Worm (Caenorhabditis elegans): ENCODE results near the gene nhr-94.

Gene nhr-94

DNA sequence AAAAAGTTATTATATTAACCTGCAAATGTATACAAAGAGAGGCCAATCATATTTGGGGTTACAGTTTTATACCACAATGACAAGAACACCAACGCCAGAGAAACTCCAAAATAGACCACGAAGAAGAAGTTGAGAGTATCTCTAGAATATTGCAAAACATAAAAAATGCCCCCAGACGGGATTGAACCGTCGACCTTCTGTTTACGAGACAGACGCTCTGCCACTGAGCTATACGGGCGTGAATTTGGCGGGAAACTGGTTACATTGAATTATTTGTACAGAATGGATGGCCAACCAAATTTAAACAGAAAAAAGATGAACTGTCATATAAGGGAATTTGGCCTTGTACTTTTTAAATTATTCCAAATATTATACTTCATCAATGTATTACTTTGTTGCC lies 44.4 kb upstream of the nhr-94 start (continued):
- TF ChIP-seq fkh-10 (GFP tag; optimal IDR thresholded peaks at IDR 0.05) = no peak
- peak; percentile 60 for TF ChIP-seq hlh-11 (tag; optimal IDR thresholded peaks at IDR 0.05)
- TF ChIP-seq mdl-1 (tag; optimal IDR thresholded peaks at IDR 0.05) = no peak
- TF ChIP-seq nhr-77 (tag; optimal IDR thresholded peaks at IDR 0.05) = no peak
- TF ChIP-seq zfp-3 (GFP tag; conservative IDR thresholded peaks at IDR 0.05) = no peak
- peak; percentile 60; the same call in 1 of the 2 replicates for TF ChIP-seq egl-43 (GFP tag; IDR thresholded peaks at IDR 0.05)
- no peak for TF ChIP-seq lin-15B (tag; optimal IDR thresholded peaks at IDR 0.05)
- no peak for TF ChIP-seq ceh-20 (GFP tag; IDR thresholded peaks at IDR 0.05)
- peak; percentile 77 for TF ChIP-seq T26A8.4 (GFP tag; IDR thresholded peaks at IDR 0.05)
- no peak for TF ChIP-seq nhr-41 (GFP tag; IDR thresholded peaks at IDR 0.05)
- TF ChIP-seq hlh-30 (tag; optimal IDR thresholded peaks at IDR 0.05; ENCODE audit: insufficient read depth) = peak; percentile 64
- TF ChIP-seq unc-39 (tag; optimal IDR thresholded peaks at IDR 0.05) = no peak
- TF ChIP-seq daf-12 (tag; optimal IDR thresholded peaks at IDR 0.05) = no peak
- no peak for TF ChIP-seq F37D6.2 (tag; optimal IDR thresholded peaks at IDR 0.05)
- TF ChIP-seq spr-3 (GFP tag; optimal IDR thresholded peaks at IDR 0.05) = peak; percentile 1
- TF ChIP-seq ztf-7 (tag; optimal IDR thresholded peaks at IDR 0.05) = peak; percentile 35
- peak; percentile 26; the same call in 1 of the 2 replicates for TF ChIP-seq lin-38 (GFP tag; IDR thresholded peaks at IDR 0.05)
- TF ChIP-seq ceh-32 (tag; optimal IDR thresholded peaks at IDR 0.05; ENCODE audit: poor library complexity) = no peak
- TF ChIP-seq daf-8 (GFP tag; IDR thresholded peaks at IDR 0.05) = no peak

DNA sequence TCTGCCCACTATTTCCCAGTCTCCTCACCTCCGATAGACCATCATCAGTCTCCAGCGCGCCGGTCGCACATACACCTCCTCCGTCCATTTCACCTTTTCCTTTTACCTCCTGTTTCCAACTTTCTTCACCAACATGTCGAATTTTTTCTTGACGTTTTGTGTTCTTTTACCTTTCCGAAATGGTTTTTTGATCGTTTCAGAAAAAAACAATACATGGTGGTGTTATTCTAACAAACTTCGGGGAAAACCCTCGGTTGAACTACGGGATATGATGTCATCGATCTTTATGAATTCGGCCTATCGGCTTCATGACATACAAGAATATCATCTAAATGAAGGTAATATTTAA lies 42.5 kb upstream of the nhr-94 start, which contains the start of gene Y97E10C.1:
TSS of gene Y97E10C.1 (plus strand) at position 201 of the 349 bp plus-strand sequence.
- TF ChIP-seq unc-62 (GFP tag; optimal IDR thresholded peaks at IDR 0.05 in 1 of 2) (peak in 1 of 2 experiments; percentile 55), unc-62 (tag; optimal IDR thresholded peaks at IDR 0.05) (no peak), nhr-102 (tag; optimal IDR thresholded peaks at IDR 0.05) (no peak)

DNA sequence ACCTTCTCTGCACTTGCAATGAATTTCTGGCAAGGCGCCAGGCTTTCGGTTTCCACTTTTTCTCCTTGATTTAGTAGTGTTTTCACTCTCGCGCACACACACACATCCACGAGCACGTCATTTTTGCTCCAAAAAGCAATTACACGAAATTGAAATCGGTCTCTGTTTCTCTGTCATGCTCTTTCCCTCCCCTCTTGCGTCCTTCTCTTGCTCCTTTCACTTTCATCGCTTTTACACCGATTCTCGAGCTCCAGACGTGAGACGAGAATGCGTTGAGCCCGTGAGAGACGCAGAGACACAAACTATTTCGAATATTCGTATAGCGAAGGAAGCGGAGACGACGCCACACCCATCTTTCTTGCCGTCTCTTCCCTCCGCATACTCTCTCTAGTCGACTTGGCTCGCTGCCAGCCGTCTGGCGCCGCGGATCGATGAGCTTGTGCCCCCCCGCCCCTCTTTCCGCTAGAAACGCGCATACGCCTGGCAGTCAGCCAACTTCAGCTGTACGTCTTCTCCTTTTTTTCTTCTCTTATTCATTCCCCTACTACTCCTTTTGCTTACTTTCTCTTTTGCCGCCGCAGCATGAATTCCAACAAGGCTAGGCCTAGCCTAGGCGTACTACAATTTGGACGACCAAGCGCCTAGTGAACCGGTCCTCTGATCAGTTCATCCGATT lies 42.0 kb upstream of the nhr-94 start:
- no peak for TF ChIP-seq aly-2 (tag; optimal IDR thresholded peaks at IDR 0.05)
- peak; percentile 58 for TF ChIP-seq ceh-28 (tag; optimal IDR thresholded peaks at IDR 0.05)
- peak; percentile 53 for TF ChIP-seq zag-1 (tag; optimal IDR thresholded peaks at IDR 0.05)
- TF ChIP-seq spr-1 (tag; optimal IDR thresholded peaks at IDR 0.05) = peak; percentile 44
- no peak for TF ChIP-seq R02D3.7 (tag; optimal IDR thresholded peaks at IDR 0.05)
- no peak for TF ChIP-seq madf-5 (GFP tag; IDR thresholded peaks at IDR 0.05)
- no peak for TF ChIP-seq T20F7.1 (GFP tag; optimal IDR thresholded peaks at IDR 0.05)
- TF ChIP-seq saeg-2 (GFP tag; IDR thresholded peaks at IDR 0.05) = 0 out of 2 replicates have a peak, but pooled peaks have one; percentile 52
- no peak for TF ChIP-seq cey-2 (tag; optimal IDR thresholded peaks at IDR 0.05; ENCODE audit: borderline replicate concordance, insufficient read depth)
- no peak for TF ChIP-seq ztf-11 (tag; optimal IDR thresholded peaks at IDR 0.05)
- TF ChIP-seq lin-38 (GFP tag; IDR thresholded peaks at IDR 0.05) = peak; percentile 54
- TF ChIP-seq lim-7 (GFP tag; IDR thresholded peaks at IDR 0.05) = no peak
- peak; percentile 96 for TF ChIP-seq ctbp-1 (GFP tag; IDR thresholded peaks at IDR 0.05)
- TF ChIP-seq rbr-2 (tag; optimal IDR thresholded peaks at IDR 0.05) = peak; percentile 93
- TF ChIP-seq ceh-62 (tag; optimal IDR thresholded peaks at IDR 0.05) = no peak
- peak; percentile 82 for TF ChIP-seq dmd-6 (GFP tag; IDR thresholded peaks at IDR 0.05)
- TF ChIP-seq F49E8.2 (tag; optimal IDR thresholded peaks at IDR 0.05; ENCODE audit: borderline replicate concordance) = no peak
- no peak for TF ChIP-seq Y48G9A.11 (GFP tag; IDR thresholded peaks at IDR 0.05)
- peak; percentile 1 for TF ChIP-seq mxl-3 (GFP tag; optimal IDR thresholded peaks at IDR 0.05)
- TF ChIP-seq mes-2 (tag; optimal IDR thresholded peaks at IDR 0.05; ENCODE audit: poor library complexity, severe bottlenecking) = peak; percentile 37
- no peak for TF ChIP-seq daf-8 (GFP tag; IDR thresholded peaks at IDR 0.05)
- TF ChIP-seq ZK546.5 (tag; optimal IDR thresholded peaks at IDR 0.05) = no peak
- peak; percentile 89 for TF ChIP-seq egl-43 (GFP tag; IDR thresholded peaks at IDR 0.05)
- peak; percentile 29 for TF ChIP-seq dve-1 (tag; optimal IDR thresholded peaks at IDR 0.05; ENCODE audit: insufficient read depth)
- no peak for TF ChIP-seq lir-3 (tag; optimal IDR thresholded peaks at IDR 0.05)
- no peak for TF ChIP-seq nhr-237 (tag; optimal IDR thresholded peaks at IDR 0.05)
- peak; percentile 81 for TF ChIP-seq F37D6.2 (tag; optimal IDR thresholded peaks at IDR 0.05)
- peak; percentile 63 for TF ChIP-seq tra-1 (GFP tag; IDR thresholded peaks at IDR 0.05)
- TF ChIP-seq mxl-2 (GFP tag; conservative IDR thresholded peaks at IDR 0.05) = 0 out of 2 replicates have a peak, but pooled peaks have one; percentile 9
